ENCODE assay signal across 3 fruit fly cellular contexts in the genomic region with DNA sequence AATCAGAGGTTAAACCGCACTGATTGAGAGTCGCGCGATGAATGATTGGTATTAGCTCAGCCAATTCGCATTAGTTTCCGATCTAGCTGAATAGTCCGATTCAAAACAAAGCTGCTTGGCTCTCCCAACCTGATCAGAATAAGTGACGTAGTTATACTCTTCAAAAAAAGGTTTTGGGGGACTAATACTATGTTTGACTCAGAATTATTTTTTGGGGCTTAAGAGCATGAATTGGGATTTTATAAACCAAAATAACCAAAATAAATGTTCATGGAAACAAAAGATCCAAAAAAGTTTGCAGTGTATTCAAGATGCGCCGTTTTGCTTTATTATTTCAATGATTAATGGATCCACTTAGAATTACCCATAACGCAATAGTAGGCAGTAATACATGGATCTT.
TF ChIP-seq lines count a peak whose summit lies in the region.

Gene CG9649, minus strand, starts transcription at position 44 of the 400 bp plus-strand sequence.

TF ChIP-seq in whole organism, adult, 20 proteins besides CTCF, POLR2A, EP300 and RAD21:
- TF ChIP-seq toe (GFP tag; optimal IDR thresholded peaks at IDR 0.05; lab: Kevin White, UChicago): no peak
- TF ChIP-seq Crg-1 (GFP tag; optimal IDR thresholded peaks at IDR 0.05; lab: Kevin White, UChicago): no peak
- TF ChIP-seq ovo (GFP tag; optimal IDR thresholded peaks at IDR 0.05; lab: Kevin White, UChicago): no peak
- TF ChIP-seq CG1620 (GFP tag; optimal IDR thresholded peaks at IDR 0.05; lab: Kevin White, UChicago): no peak
- TF ChIP-seq cnc (optimal IDR thresholded peaks at IDR 0.05; lab: Kevin White, UChicago): no peak
- no peak for TF ChIP-seq Clk (GFP tag; optimal IDR thresholded peaks at IDR 0.05; lab: Kevin White, UChicago)
- peak; percentile 52 for TF ChIP-seq CG12768 (GFP tag; optimal IDR thresholded peaks at IDR 0.05; lab: Kevin White, UChicago)
- TF ChIP-seq CG33017 (tag; optimal IDR thresholded peaks at IDR 0.05; lab: Kevin White, UChicago): peak; percentile 62
- no peak for TF ChIP-seq CG11617 (GFP tag; optimal IDR thresholded peaks at IDR 0.05; lab: Kevin White, UChicago)
- peak; percentile 64 for TF ChIP-seq CG14711 (tag; optimal IDR thresholded peaks at IDR 0.05; lab: Kevin White, UChicago)
- TF ChIP-seq kay (GFP tag; lab: Kevin White, UChicago; ENCODE audit: borderline replicate concordance): peak; percentile 71
- peak; percentile 63 for TF ChIP-seq cic (GFP tag; optimal IDR thresholded peaks at IDR 0.05; lab: Kevin White, UChicago)
- TF ChIP-seq tj (GFP tag; optimal IDR thresholded peaks at IDR 0.05; lab: Kevin White, UChicago): peak; percentile 8
- TF ChIP-seq pad (GFP tag; optimal IDR thresholded peaks at IDR 0.05; lab: Kevin White, UChicago): peak; percentile 14
- no peak for TF ChIP-seq Mnt (GFP tag; optimal IDR thresholded peaks at IDR 0.05; lab: Kevin White, UChicago)
- no peak for TF ChIP-seq bab1 (GFP tag; optimal IDR thresholded peaks at IDR 0.05; lab: Kevin White, UChicago)
- peak; percentile 54 for TF ChIP-seq CG7101 (tag; optimal IDR thresholded peaks at IDR 0.05; lab: Kevin White, UChicago)
- TF ChIP-seq CG5204 (GFP tag; optimal IDR thresholded peaks at IDR 0.05; lab: Kevin White, UChicago): peak; percentile 46
- TF ChIP-seq Hr96 (GFP tag; optimal IDR thresholded peaks at IDR 0.05; lab: Kevin White, UChicago): no peak
- TF ChIP-seq CG7045 (GFP tag; optimal IDR thresholded peaks at IDR 0.05; lab: Kevin White, UChicago): peak; percentile 44

TF ChIP-seq in whole organism, prepupa, 60 proteins besides CTCF, POLR2A, EP300 and RAD21:
- TF ChIP-seq Sox14 (GFP tag; optimal IDR thresholded peaks at IDR 0.05; lab: Kevin White, UChicago): no peak
- TF ChIP-seq Gug (GFP tag; IDR thresholded peaks at IDR 0.05; lab: Robert Waterston, UW): 0 out of 2 replicates have a peak, but pooled peaks have one; percentile 23
- TF ChIP-seq eg (GFP tag; IDR thresholded peaks at IDR 0.05; lab: Robert Waterston, UW): peak; percentile 53; the same call in 1 of the 3 replicates

TF ChIP-seq in whole organism, pupa, 21 proteins besides CTCF, POLR2A, EP300 and RAD21:
- TF ChIP-seq D1 (tag; optimal IDR thresholded peaks at IDR 0.05; lab: Kevin White, UChicago) (no peak), CG8301 (tag; optimal IDR thresholded peaks at IDR 0.05; lab: Kevin White, UChicago) (no peak), CG10348 (GFP tag; IDR thresholded peaks at IDR 0.05; lab: Robert Waterston, UW) (no peak), CG15710 (tag; optimal IDR thresholded peaks at IDR 0.05; lab: Kevin White, UChicago) (no peak), EcR (GFP tag; optimal IDR thresholded peaks at IDR 0.05; lab: Kevin White, UChicago) (no peak), CG14655 (GFP tag; optimal IDR thresholded peaks at IDR 0.05; lab: Kevin White, UChicago) (no peak), CG34367 (tag; optimal IDR thresholded peaks at IDR 0.05; lab: Kevin White, UChicago) (no peak), rn (GFP tag; IDR thresholded peaks at IDR 0.05; lab: Robert Waterston, UW) (no peak), Snoo (tag; optimal IDR thresholded peaks at IDR 0.05; lab: Kevin White, UChicago) (no peak), CG12605 (GFP tag; IDR thresholded peaks at IDR 0.05; lab: Robert Waterston, UW) (no peak), CG13204 (GFP tag; optimal IDR thresholded peaks at IDR 0.05; lab: Kevin White, UChicago) (no peak), CG32121 (GFP tag; IDR thresholded peaks at IDR 0.05; lab: Robert Waterston, UW) (peak; percentile 39; the same call in 1 of the 2 replicates), CG8159 (tag; optimal IDR thresholded peaks at IDR 0.05; lab: Kevin White, UChicago) (no peak), CG17806 (tag; optimal IDR thresholded peaks at IDR 0.05; lab: Kevin White, UChicago) (no peak), fd96Ca (GFP tag; IDR thresholded peaks at IDR 0.05; lab: Robert Waterston, UW) (peak; percentile 46; the same call in 1 of the 3 replicates), CG4496 (GFP tag; IDR thresholded peaks at IDR 0.05; lab: Robert Waterston, UW) (peak; percentile 63; the same call in 1 of the 3 replicates), CG9948 (tag; optimal IDR thresholded peaks at IDR 0.05; lab: Kevin White, UChicago) (no peak), Ets98B (GFP tag; IDR thresholded peaks at IDR 0.05; lab: Robert Waterston, UW) (peak; percentile 32; the same call in 1 of the 2 replicates), Pif1B (GFP tag; optimal IDR thresholded peaks at IDR 0.05; lab: Kevin White, UChicago) (no peak), gl (tag; optimal IDR thresholded peaks at IDR 0.05; lab: Kevin White, UChicago) (no peak), Pif1A (GFP tag; optimal IDR thresholded peaks at IDR 0.05; lab: Kevin White, UChicago) (no peak)
